Fruit fly (Drosophila melanogaster) whole organism, embryonic: ENCODE data around the gene Use1.

ENCODE experiments used
- CG10147 ChIP-seq: fragments of 200-800 bp; sonication (Bioruptor generic); optimal IDR thresholded peaks from 2 replicates; lab custom pipeline; 2019; ENCODE audit warnings: missing biosample characterization, mild to moderate bottlenecking, missing genetic modification characterization, moderate library complexity
- CG12104 ChIP-seq: fragments of 200-800 bp; sonication (Bioruptor generic); optimal IDR thresholded peaks from 3 replicates; lab custom pipeline; 2016; ENCODE audit warnings: missing biosample characterization, missing genetic modification characterization
- CG12236 ChIP-seq: fragments of 200-800 bp; sonication (Bioruptor generic); optimal IDR thresholded peaks from 2 replicates; lab custom pipeline; 2016; ENCODE audit warnings: missing biosample characterization, missing genetic modification characterization
- CG13287 ChIP-seq: fragments of 200-800 bp; sonication (Bioruptor generic); IDR thresholded peaks from 2 replicates; pipeline ENCODE4 v1.3.6; 2022; ENCODE audit warnings: missing biosample characterization, missing genetic modification characterization; ENCODE audit not compliant: partially characterized antibody
- CG14965 ChIP-seq: fragments of 200-800 bp; sonication (Bioruptor generic); optimal IDR thresholded peaks from 2 replicates; lab custom pipeline; 2016; ENCODE audit warnings: missing biosample characterization, missing genetic modification characterization, borderline replicate concordance
- CG16815 ChIP-seq: fragments of 200-800 bp; sonication (Bioruptor generic); optimal IDR thresholded peaks from 3 replicates; lab custom pipeline; 2017; ENCODE audit warnings: missing biosample characterization, mild to moderate bottlenecking, missing genetic modification characterization
- CG3065 ChIP-seq: fragments of 200-800 bp; sonication (Bioruptor generic); optimal IDR thresholded peaks from 2 replicates; lab custom pipeline; 2016; ENCODE audit warnings: missing biosample characterization, missing genetic modification characterization
- CG3847 ChIP-seq: fragments of 200-800 bp; sonication (Bioruptor generic); IDR thresholded peaks from 2 replicates; pipeline ENCODE4 v1.3.6; 2022; ENCODE audit warnings: missing biosample characterization, missing genetic modification characterization
- CG43689 ChIP-seq: fragments of 200-800 bp; sonication (Bioruptor generic); IDR thresholded peaks from 2 replicates; pipeline ENCODE4 v1.3.6; 2022; ENCODE audit warnings: missing biosample characterization, missing genetic modification characterization
- CG4820 ChIP-seq: fragments of 200-800 bp; sonication (Bioruptor generic); optimal IDR thresholded peaks from 3 replicates; lab custom pipeline; 2016; ENCODE audit warnings: missing biosample characterization, missing genetic modification characterization
- CG4854 ChIP-seq: fragments of 200-800 bp; sonication (Bioruptor generic); optimal IDR thresholded peaks from 2 replicates; lab custom pipeline; 2016; ENCODE audit warnings: missing biosample characterization, missing genetic modification characterization, inconsistent platforms
- CG5180 ChIP-seq: fragments of 200-800 bp; sonication (Bioruptor generic); optimal IDR thresholded peaks from 3 replicates; lab custom pipeline; 2017; ENCODE audit warnings: missing biosample characterization, missing genetic modification characterization, mild to moderate bottlenecking, moderate library complexity, missing genetic modification reagents
- CG6765 ChIP-seq: fragments of 200-800 bp; sonication (Bioruptor generic); optimal IDR thresholded peaks from 3 replicates; lab custom pipeline; 2017; ENCODE audit warnings: missing biosample characterization, mild to moderate bottlenecking, missing genetic modification characterization
- CG7357 ChIP-seq: fragments of 200-800 bp; sonication (Bioruptor generic); IDR thresholded peaks from 3 replicates; pipeline ENCODE4 v1.3.6; 2022; ENCODE audit warnings: missing biosample characterization, missing genetic modification characterization
- CG7786 ChIP-seq: fragments of 200-800 bp; sonication (Bioruptor generic); optimal IDR thresholded peaks from 2 replicates; lab custom pipeline; 2016; ENCODE audit warnings: missing biosample characterization, missing genetic modification characterization
- CG8388 ChIP-seq: fragments of 200-800 bp; sonication (Bioruptor generic); optimal IDR thresholded peaks from 2 replicates; lab custom pipeline; 2019; ENCODE audit warnings: missing biosample characterization, mild to moderate bottlenecking, missing genetic modification characterization, moderate library complexity
- CG9215 ChIP-seq: fragments of 200-800 bp; sonication (Bioruptor generic); IDR thresholded peaks from 2 replicates; pipeline ENCODE4 v1.3.6; 2022; ENCODE audit warnings: missing biosample characterization, missing genetic modification characterization
- CG9876 ChIP-seq: fragments of 200-800 bp; sonication (Bioruptor generic); optimal IDR thresholded peaks from 2 replicates; lab custom pipeline; 2016; ENCODE audit warnings: missing biosample characterization, missing genetic modification characterization
- CTCF ChIP-seq: fragments of 200-800 bp; sonication (Bioruptor generic); optimal IDR thresholded peaks from 2 replicates; lab custom pipeline; 2017; ENCODE audit warnings: missing biosample characterization, mild to moderate bottlenecking, missing genetic modification characterization, moderate library complexity
- Dip3 ChIP-seq: fragments of 200-800 bp; sonication (Bioruptor generic); optimal IDR thresholded peaks from 3 replicates; lab custom pipeline; 2016; ENCODE audit warnings: missing biosample characterization, missing genetic modification characterization
- Dp ChIP-seq: fragments of 200-800 bp; sonication (Bioruptor generic); optimal IDR thresholded peaks from 2 replicates; lab custom pipeline; 2018; ENCODE audit warnings: missing biosample characterization, mild to moderate bottlenecking, missing genetic modification characterization, moderate library complexity
- H2.0 ChIP-seq: fragments of 200-800 bp; sonication (Bioruptor generic); IDR thresholded peaks from 2 replicates; pipeline ENCODE4 v1.3.6; 2022; ENCODE audit warnings: missing biosample characterization, missing genetic modification characterization
- HLH54F ChIP-seq: fragments of 200-800 bp; sonication (Bioruptor generic); optimal IDR thresholded peaks from 3 replicates; lab custom pipeline; 2016; ENCODE audit warnings: missing biosample characterization, missing genetic modification characterization
- Kr ChIP-seq: fragments of 200-800 bp; sonication (Bioruptor generic); optimal IDR thresholded peaks from 2 replicates; lab custom pipeline; 2017; ENCODE audit warnings: missing biosample characterization, mild to moderate bottlenecking, missing genetic modification characterization
- MTF-1 ChIP-seq: fragments of 200-800 bp; sonication (Bioruptor generic); optimal IDR thresholded peaks from 2 replicates; lab custom pipeline; 2018; ENCODE audit warnings: missing biosample characterization, mild to moderate bottlenecking, missing genetic modification characterization, borderline replicate concordance
- Nf-YA ChIP-seq: fragments of 200-800 bp; sonication (Bioruptor generic); IDR thresholded peaks from 2 replicates; pipeline ENCODE4 v1.3.6; 2022; ENCODE audit warnings: missing biosample characterization, missing genetic modification characterization
- PHDP ChIP-seq: fragments of 200-800 bp; sonication (Bioruptor generic); optimal IDR thresholded peaks from 3 replicates; lab custom pipeline; 2018; ENCODE audit warnings: missing biosample characterization, mild to moderate bottlenecking, missing genetic modification characterization, moderate library complexity
- Pdp1 ChIP-seq, 2 experiments: fragments of 200-800 bp; sonication (Bioruptor generic); optimal IDR thresholded peaks; 3 replicates each; lab custom pipeline; 2016; ENCODE audit warnings: missing biosample characterization in 2 of 2, missing genetic modification characterization in 2 of 2, mild to moderate bottlenecking in 1 of 2, moderate library complexity in 1 of 2
- Sry-δ ChIP-seq: fragments of 200-800 bp; sonication (Bioruptor generic); optimal IDR thresholded peaks from 2 replicates; lab custom pipeline; 2016; ENCODE audit warnings: missing biosample characterization, missing genetic modification characterization
- dmrt99B ChIP-seq: fragments of 200-800 bp; sonication (Bioruptor generic); optimal IDR thresholded peaks from 2 replicates; lab custom pipeline; 2018; ENCODE audit warnings: missing biosample characterization, mild to moderate bottlenecking, missing genetic modification characterization, moderate library complexity
- ewg ChIP-seq: fragments of 200-800 bp; sonication (Bioruptor generic); optimal IDR thresholded peaks from 3 replicates; lab custom pipeline; 2017; ENCODE audit warnings: mild to moderate bottlenecking, missing biosample characterization, missing genetic modification reagents, missing genetic modification characterization
- fd102C ChIP-seq: fragments of 200-800 bp; sonication (Bioruptor generic); optimal IDR thresholded peaks from 2 replicates; lab custom pipeline; 2018; ENCODE audit warnings: missing biosample characterization, mild to moderate bottlenecking, missing genetic modification characterization, moderate library complexity
- grau ChIP-seq: fragments of 200-800 bp; optimal IDR thresholded peaks from 3 replicates; lab custom pipeline; 2019; ENCODE audit warnings: missing biosample characterization, mild to moderate bottlenecking, missing genetic modification characterization, moderate library complexity
- jigr1 ChIP-seq: fragments of 200-800 bp; sonication (Bioruptor generic); IDR thresholded peaks from 3 replicates; pipeline ENCODE4 v1.3.6; 2022; ENCODE audit warnings: missing biosample characterization, missing genetic modification characterization
- kay ChIP-seq: fragments of 200-800 bp; sonication (Bioruptor generic); optimal IDR thresholded peaks from 2 replicates; lab custom pipeline; 2016; ENCODE audit warnings: missing biosample characterization, missing genetic modification characterization
- lab ChIP-seq: fragments of 200-800 bp; sonication (Bioruptor generic); optimal IDR thresholded peaks from 3 replicates; lab custom pipeline; 2017; ENCODE audit warnings: missing biosample characterization, missing genetic modification characterization, mild to moderate bottlenecking, moderate library complexity, missing genetic modification reagents
- nom ChIP-seq: fragments of 200-800 bp; sonication (Bioruptor generic); optimal IDR thresholded peaks from 2 replicates; lab custom pipeline; 2017; ENCODE audit warnings: missing biosample characterization, missing genetic modification characterization, mild to moderate bottlenecking, moderate library complexity, missing genetic modification reagents
- prd ChIP-seq, 3 experiments: fragments of >200 bp in 2 of 3; fragments of 200-800 bp in 1 of 3; sonication (Bioruptor generic) in 1 of 3; optimal IDR thresholded peaks in 2 of 3; IDR thresholded peaks in 1 of 3; 2 replicates in 2 of 3; 3 replicates in 1 of 3; pipeline versions ENCODE4 v1.3.6 to Lab custom; 2017 to 2022; ENCODE audit warnings: missing biosample characterization in 1 of 3, missing genetic modification characterization in 1 of 3
- sug ChIP-seq: fragments of 200-800 bp; optimal IDR thresholded peaks from 2 replicates; lab custom pipeline; 2019; ENCODE audit warnings: missing biosample characterization, mild to moderate bottlenecking, missing genetic modification characterization, moderate library complexity
- tgo ChIP-seq: fragments of 200-800 bp; sonication (Bioruptor generic); IDR thresholded peaks from 3 replicates; pipeline ENCODE4 v1.3.6; 2022; ENCODE audit warnings: missing biosample characterization, missing genetic modification characterization
- unpg ChIP-seq: fragments of 200-800 bp; sonication (Bioruptor generic); optimal IDR thresholded peaks from 3 replicates; lab custom pipeline; 2018; ENCODE audit warnings: missing biosample characterization, mild to moderate bottlenecking, missing genetic modification characterization, moderate library complexity
- zen2 ChIP-seq: fragments of 200-800 bp; sonication (Bioruptor generic); IDR thresholded peaks from 3 replicates; pipeline ENCODE4 v1.3.6; 2022; ENCODE audit warnings: missing biosample characterization, missing genetic modification characterization; ENCODE audit not compliant: partially characterized antibody

Gene Use1

DNA sequence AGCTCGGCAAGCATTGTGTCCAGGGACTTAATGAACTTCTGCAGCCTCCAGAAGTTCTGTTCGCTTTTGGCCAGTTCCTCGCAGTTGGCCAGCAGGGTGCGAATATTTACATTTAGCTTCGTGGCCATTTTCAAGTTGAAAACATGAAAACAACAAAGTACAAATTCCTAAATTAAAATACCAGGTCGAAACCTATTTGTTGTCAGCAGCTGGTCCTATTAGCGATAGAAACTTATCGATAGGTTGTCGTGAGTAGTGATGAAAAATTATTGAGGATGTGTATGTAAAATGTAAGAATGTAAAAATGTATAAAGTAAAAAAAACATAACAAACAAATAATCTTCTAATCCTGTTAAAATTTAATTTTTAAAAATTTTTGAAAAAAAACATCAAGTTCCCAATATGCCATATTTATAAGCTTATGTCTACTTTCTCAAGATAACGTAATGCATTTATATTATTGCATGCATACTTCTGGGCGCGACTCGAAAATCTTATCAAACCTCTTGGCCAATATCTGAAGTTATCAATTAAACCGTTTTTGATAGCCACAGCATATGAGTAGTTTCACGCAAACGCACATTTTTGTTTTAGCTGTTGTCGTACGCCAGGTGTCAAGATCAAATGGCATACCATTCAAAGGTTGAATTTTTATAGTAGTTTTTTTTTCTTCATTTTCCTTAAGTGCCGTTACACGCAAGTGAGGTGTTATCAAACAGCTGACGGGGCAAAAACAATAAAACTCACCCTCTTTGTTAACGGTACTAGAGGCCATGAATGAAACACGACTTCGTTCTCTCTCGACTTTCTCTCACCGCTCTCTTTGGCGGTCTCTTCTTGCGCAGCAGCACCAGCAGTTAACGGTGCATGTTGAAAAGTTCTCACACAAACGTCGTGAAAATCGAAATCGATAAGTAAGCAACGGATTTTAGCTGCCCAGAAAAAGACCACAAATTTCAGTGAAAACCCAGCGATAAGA lies at the start of gene Use1, which contains the start of gene nwk (continued):
- TF ChIP-seq CG5180 (GFP tag; lab: Kevin White, UChicago) (no peak), Pdp1 (GFP tag; optimal IDR thresholded peaks at IDR 0.05; lab: Kevin White, UChicago) (peak in 1 of 2 experiments; percentile 25), PHDP (tag; lab: Kevin White, UChicago) (peak; percentile 2), CG43689 (GFP tag; lab: Robert Waterston, UW) (no peak), kay (no peak), CG4820 (no peak), Dip3 (GFP tag; lab: Kevin White, UChicago) (no peak), Dp (peak; percentile 54), CG6765 (GFP tag; lab: Kevin White, UChicago) (no peak), CG7786 (no peak), CG3847 (peak; percentile 31; the same call in 1 of the 2 replicates), MTF-1 (GFP tag; lab: Kevin White, UChicago) (no peak), dmrt99B (tag; lab: Kevin White, UChicago) (no peak), CG16815 (no peak), unpg (GFP tag; lab: Kevin White, UChicago) (no peak), CG4854 (no peak), zen2 (GFP tag; lab: Robert Waterston, UW) (no peak; the same call in 2 of the 3 replicates), tgo (GFP tag; lab: Robert Waterston, UW) (no peak), prd (optimal IDR thresholded peaks at IDR 0.05; lab: Kevin White, UChicago) (no peak), prd (GFP tag; IDR thresholded peaks at IDR 0.05; lab: Robert Waterston, UW) (no peak; the same call in 2 of the 3 replicates), CG10147 (GFP tag; lab: Kevin White, UChicago) (no peak), CG3065 (GFP tag; lab: Kevin White, UChicago) (no peak), sug (tag; lab: Kevin White, UChicago) (no peak), CTCF (peak; percentile 51), CG12236 (GFP tag; lab: Kevin White, UChicago) (no peak), grau (tag; lab: Kevin White, UChicago) (peak; percentile 18), ewg (GFP tag; lab: Kevin White, UChicago) (peak; percentile 85), CG14965 (GFP tag; lab: Kevin White, UChicago) (no peak), CG12104 (GFP tag; lab: Kevin White, UChicago) (no peak), Kr (GFP tag; lab: Kevin White, UChicago) (no peak), nom (GFP tag; lab: Kevin White, UChicago) (no peak), fd102C (GFP tag; lab: Kevin White, UChicago) (no peak), Nf-YA (GFP tag; lab: Robert Waterston, UW) (no peak), HLH54F (GFP tag; lab: Kevin White, UChicago) (no peak), jigr1 (no peak), CG9215 (GFP tag; lab: Robert Waterston, UW) (no peak), lab (GFP tag; lab: Kevin White, UChicago) (no peak), CG13287 (peak; percentile 86), Sry-δ (GFP tag; lab: Kevin White, UChicago) (peak; percentile 77), CG8388 (no peak), CG7357 (GFP tag; lab: Robert Waterston, UW) (no peak), H2.0 (GFP tag; lab: Robert Waterston, UW) (no peak), CG9876 (GFP tag; lab: Kevin White, UChicago) (no peak)
- TF ChIP-seq, all 482 proteins: peak for 98
